Worm (Caenorhabditis elegans) whole organism, L4 larva: ENCODE measurements around the gene C39B5.2.

Experiments used
- F49E8.2 ChIP-seq: sonication (generic microtip); optimal IDR thresholded peaks from 2 replicates; lab custom pipeline; 2016; ENCODE audit warnings: missing compliant biosample characterization, mild to moderate bottlenecking, missing genetic modification characterization, borderline replicate concordance
- Y5F2A.4 ChIP-seq: fragments of 200-800 bp; sonication (Bioruptor generic); optimal IDR thresholded peaks from 2 replicates; lab custom pipeline; 2018; ENCODE audit warnings: mild to moderate bottlenecking, missing genetic modification characterization, missing compliant biosample characterization
- ZK337.2 ChIP-seq: fragments of 200-800 bp; sonication (Bioruptor generic); IDR thresholded peaks from 2 replicates; pipeline ENCODE4 v1.3.6; 2022; ENCODE audit warnings: missing genetic modification reagents, missing genetic modification characterization, missing compliant biosample characterization
- ama-1 ChIP-seq: fragments of 150-350 bp; optimal IDR thresholded peaks from 2 replicates; lab custom pipeline; 2014; ENCODE audit warnings: inconsistent platforms, mixed read lengths
- ceh-28 ChIP-seq: fragments of 150-350 bp; optimal IDR thresholded peaks from 2 replicates; lab custom pipeline; 2014; ENCODE audit warnings: missing biosample characterization, missing genetic modification reagents, missing genetic modification characterization
- cey-2 ChIP-seq: sonication (generic microtip); optimal IDR thresholded peaks from 3 replicates; lab custom pipeline; 2017; ENCODE audit warnings: missing genetic modification characterization, mild to moderate bottlenecking, missing compliant biosample characterization, antibody characterized with exemption, borderline replicate concordance; ENCODE audit not compliant: insufficient read depth
- dpl-1 ChIP-seq: fragments of 150-350 bp; optimal IDR thresholded peaks from 2 replicates; lab custom pipeline; 2014; ENCODE audit warnings: missing biosample characterization, missing genetic modification reagents, missing genetic modification characterization
- hlh-30 ChIP-seq: sonication (generic microtip); optimal IDR thresholded peaks from 2 replicates; lab custom pipeline; 2017; ENCODE audit warnings: antibody characterized with exemption, mild to moderate bottlenecking, missing genetic modification characterization, missing compliant biosample characterization; ENCODE audit not compliant: insufficient read depth
- hmg-1.1 ChIP-seq: fragments of 200-800 bp; sonication (Bioruptor generic); IDR thresholded peaks from 2 replicates; pipeline ENCODE4 v1.3.6; 2022; ENCODE audit warnings: missing genetic modification reagents, missing genetic modification characterization, missing compliant biosample characterization
- set-16 ChIP-seq: fragments of 200-800 bp; sonication (Bioruptor generic); IDR thresholded peaks from 2 replicates; pipeline ENCODE4 v1.3.6; 2022; ENCODE audit warnings: missing genetic modification reagents, missing genetic modification characterization, missing compliant biosample characterization
- unc-62 ChIP-seq, 3 experiments: fragments of 150-350 bp in 1 of 3; sonication (generic microtip); optimal IDR thresholded peaks in 2 of 3; peaks in 1 of 3; 1 replicate in 1 of 3; 2 replicates in 2 of 3; lab custom pipeline; 2014 to 2017; ENCODE audit warnings: missing biosample characterization in 3 of 3, missing genetic modification characterization in 3 of 3, missing genetic modification reagents in 3 of 3, missing genotype in 1 of 3
- ztf-11 ChIP-seq: fragments of 150-350 bp; optimal IDR thresholded peaks from 2 replicates; lab custom pipeline; 2014; ENCODE audit warnings: missing biosample characterization, missing genetic modification characterization

Gene C39B5.2

DNA sequence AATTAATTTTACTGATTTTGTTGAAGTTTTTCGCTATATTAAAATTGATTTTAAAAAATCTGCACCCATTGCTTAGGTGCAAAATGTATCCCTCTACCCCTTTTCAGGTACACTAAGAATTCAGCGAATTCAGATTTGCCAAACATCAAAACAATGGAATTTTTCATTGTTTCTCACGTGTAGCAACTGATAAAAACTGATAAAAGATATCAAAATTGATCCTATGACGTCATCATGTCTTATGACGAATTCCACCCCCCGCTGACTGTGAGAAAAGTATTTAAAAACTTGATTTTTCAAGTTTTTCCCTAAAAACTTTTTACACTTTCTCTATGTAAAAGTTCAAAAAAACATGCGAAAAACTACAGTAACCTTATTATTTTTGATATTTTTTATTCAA is 45.9 kb downstream of the C39B5.2 start, which contains the start of gene Y54F10BM.22:
Gene Y54F10BM.22, plus strand, starts transcription at position 331 of the 400 bp plus-strand sequence.
- TF ChIP-seq hlh-30 (tag; lab: Kevin White, UChicago) (peak; percentile 3), ama-1 (no peak), dpl-1 (GFP tag; lab: Kevin White, UChicago) (no peak), set-16 (GFP tag; lab: Robert Waterston, UW) (no peak), ZK337.2 (GFP tag; lab: Robert Waterston, UW) (no peak), ztf-11 (tag; lab: Kevin White, UChicago) (no peak), hmg-1.1 (GFP tag; lab: Robert Waterston, UW) (no peak)

ce11 chrIII:2281975-2282957 is 47.6 kb downstream of the C39B5.2 start, which contains the start of gene Y54F10BM.3:
Gene Y54F10BM.3, plus strand, starts transcription at chrIII:2282025.
- TF ChIP-seq ceh-28 (tag; lab: Kevin White, UChicago): peak; percentile 97
- TF ChIP-seq F49E8.2 (tag; lab: Kevin White, UChicago): no peak

DNA sequence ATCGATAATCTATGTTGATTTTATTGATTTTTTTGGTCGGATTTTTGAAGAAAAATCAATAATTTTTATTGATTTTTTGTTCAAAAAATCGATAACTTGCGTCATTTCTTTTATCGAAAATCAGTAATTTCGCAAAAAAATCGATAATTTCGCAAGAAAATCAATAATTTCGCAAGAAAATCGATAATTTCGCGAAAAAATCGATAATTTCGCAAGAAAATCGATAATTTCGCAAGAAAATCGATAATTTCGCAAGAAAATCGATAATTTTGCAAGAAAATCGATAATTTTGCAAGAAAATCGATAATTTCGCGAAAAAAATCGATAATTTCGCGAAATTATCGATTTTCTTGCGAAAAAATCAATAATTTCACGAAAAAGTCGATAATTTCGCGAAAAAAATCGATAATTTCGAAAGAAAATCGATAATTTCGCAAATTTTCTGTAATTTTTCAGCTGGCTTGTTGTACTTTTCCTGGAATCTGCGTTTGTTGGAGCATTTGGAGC is 48.7 kb downstream of the C39B5.2 start:
- peak; percentile 95 for TF ChIP-seq ceh-28 (tag; lab: Kevin White, UChicago)
- TF ChIP-seq Y5F2A.4: no peak
- TF ChIP-seq cey-2 (tag; lab: Kevin White, UChicago): no peak
- peak in 1 of 2 experiments; percentile 57 for TF ChIP-seq unc-62 (GFP tag; optimal IDR thresholded peaks at IDR 0.05 in 1 of 2; lab: Kevin White, UChicago)
- no peak for TF ChIP-seq unc-62 (tag; optimal IDR thresholded peaks at IDR 0.05; lab: Kevin White, UChicago)
- TF ChIP-seq, all 104 proteins: peak for 2
